Worm (Caenorhabditis elegans) whole organism, midembryonic: Measurements from ENCODE around the gene F59B10.6.

Experiments used
- T22C8.4 ChIP-seq: fragments of 200-800 bp; sonication (Bioruptor generic); IDR thresholded peaks from 2 replicates; pipeline ENCODE4 v1.3.6; 2022; ENCODE audit warnings: missing genetic modification characterization, missing compliant biosample characterization
- cog-1 ChIP-seq: sonication (generic microtip); optimal IDR thresholded peaks from 2 replicates; lab custom pipeline; 2016; ENCODE audit warnings: missing genetic modification characterization, missing compliant biosample characterization
- flt-1 ChIP-seq: fragments of 200-800 bp; sonication (Bioruptor generic); IDR thresholded peaks from 2 replicates; pipeline ENCODE4 v1.3.6; 2022; ENCODE audit warnings: missing genetic modification characterization, missing compliant biosample characterization
- klf-2 ChIP-seq: fragments of 200-800 bp; sonication (Bioruptor generic); conservative IDR thresholded peaks from 2 replicates; pipeline ENCODE4 v1.3.6; 2022; ENCODE audit warnings: missing genetic modification reagents, missing genetic modification characterization, missing compliant biosample characterization
- med-1 ChIP-seq: sonication (generic microtip); optimal IDR thresholded peaks from 2 replicates; lab custom pipeline; 2017; ENCODE audit warnings: missing genetic modification characterization, mild to moderate bottlenecking, missing compliant biosample characterization, antibody characterized with exemption, missing genetic modification reagents; ENCODE audit not compliant: insufficient read depth
- ref-1 ChIP-seq: fragments of 200-800 bp; sonication (Bioruptor generic); conservative IDR thresholded peaks from 2 replicates; pipeline ENCODE4 v1.3.6; 2022; ENCODE audit warnings: missing genetic modification reagents, missing genetic modification characterization, missing compliant biosample characterization
- tab-1 ChIP-seq: fragments of 200-800 bp; sonication (Bioruptor generic); IDR thresholded peaks from 2 replicates; pipeline ENCODE4 v1.3.6; 2022; ENCODE audit warnings: missing genetic modification characterization, missing compliant biosample characterization
- ztf-23 ChIP-seq: fragments of 200-800 bp; sonication (Bioruptor generic); IDR thresholded peaks from 2 replicates; pipeline ENCODE4 v1.3.6; 2022; ENCODE audit warnings: missing genetic modification reagents, missing genetic modification characterization, missing compliant biosample characterization
- ztf-29 ChIP-seq: fragments of 200-800 bp; sonication (Bioruptor generic); IDR thresholded peaks from 2 replicates; pipeline ENCODE4 v1.3.6; 2022; ENCODE audit warnings: missing genetic modification reagents, missing genetic modification characterization, missing compliant biosample characterization

F59B10.6 gene

ce11 chrII:10558962-10559415 lies 34.7 kb upstream of the F59B10.6 start:
- TF ChIP-seq flt-1 (0 out of 2 replicates have a peak, but pooled peaks have one; percentile 41), klf-2 (no peak), T22C8.4 (GFP tag; lab: Robert Waterston, UW) (no peak), ztf-23 (GFP tag; lab: Robert Waterston, UW) (0 out of 2 replicates have a peak, but pooled peaks have one; percentile 20), cog-1 (tag; lab: Kevin White, UChicago) (no peak), tab-1 (GFP tag; lab: Robert Waterston, UW) (no peak), ref-1 (no peak), med-1 (GFP tag; lab: Kevin White, UChicago) (no peak), ztf-29 (GFP tag; lab: Robert Waterston, UW) (no peak)

- no peak for TF ChIP-seq ztf-23 (GFP tag; lab: Robert Waterston, UW)
- TF ChIP-seq klf-2 = no peak
- no peak for TF ChIP-seq med-1 (GFP tag; lab: Kevin White, UChicago)
- TF ChIP-seq ztf-29 (GFP tag; lab: Robert Waterston, UW) = no peak
- TF ChIP-seq tab-1 (GFP tag; lab: Robert Waterston, UW) = no peak
- no peak for TF ChIP-seq ref-1
- TF ChIP-seq T22C8.4 (GFP tag; lab: Robert Waterston, UW) = no peak
- no peak for TF ChIP-seq cog-1 (tag; lab: Kevin White, UChicago)
- no peak for TF ChIP-seq flt-1
These were observed 34.1 kb upstream of the F59B10.6 start for ce11 chrII:10558345-10558744.

- TF ChIP-seq T22C8.4 (GFP tag; lab: Robert Waterston, UW) (no peak), klf-2 (no peak), ref-1 (no peak), flt-1 (no peak), ztf-29 (GFP tag; lab: Robert Waterston, UW) (no peak), ztf-23 (GFP tag; lab: Robert Waterston, UW) (no peak), cog-1 (tag; lab: Kevin White, UChicago) (no peak)
These were observed 32.9 kb upstream of the F59B10.6 start for ce11 chrII:10557206-10557574.

- TF ChIP-seq klf-2 (no peak), med-1 (GFP tag; lab: Kevin White, UChicago) (no peak), flt-1 (no peak), tab-1 (GFP tag; lab: Robert Waterston, UW) (no peak), T22C8.4 (GFP tag; lab: Robert Waterston, UW) (no peak), ztf-23 (GFP tag; lab: Robert Waterston, UW) (no peak), ztf-29 (GFP tag; lab: Robert Waterston, UW) (no peak)
These were observed 32.4 kb upstream of the F59B10.6 start for ce11 chrII:10556550-10557205.

- TF ChIP-seq flt-1 (0 out of 2 replicates have a peak, but pooled peaks have one; percentile 6), ref-1 (no peak)
These were observed 31.3 kb upstream of the F59B10.6 start for ce11 chrII:10555484-10556075.

- no peak for TF ChIP-seq klf-2
- no peak for TF ChIP-seq med-1 (GFP tag; lab: Kevin White, UChicago)
- TF ChIP-seq ztf-23 (GFP tag; lab: Robert Waterston, UW) = no peak
These were observed 30.7 kb upstream of the F59B10.6 start, which contains the start of gene mnk-1 for ce11 chrII:10554972-10555371. Gene mnk-1, minus strand, starts transcription at chrII:10555044.

ce11 chrII:10554046-10554399 lies 29.7 kb upstream of the F59B10.6 start:
- no peak for TF ChIP-seq T22C8.4 (GFP tag; lab: Robert Waterston, UW)
- TF ChIP-seq flt-1 = 0 out of 2 replicates have a peak, but pooled peaks have one; percentile 31

ce11 chrII:10553377-10554045 lies 29.2 kb upstream of the F59B10.6 start:
- TF ChIP-seq tab-1 (GFP tag; lab: Robert Waterston, UW) (0 out of 2 replicates have a peak, but pooled peaks have one; percentile 28), ztf-23 (GFP tag; lab: Robert Waterston, UW) (no peak), flt-1 (no peak)

- TF ChIP-seq med-1 (GFP tag; lab: Kevin White, UChicago) (no peak), cog-1 (tag; lab: Kevin White, UChicago) (peak; percentile 16), ztf-23 (GFP tag; lab: Robert Waterston, UW) (0 out of 2 replicates have a peak, but pooled peaks have one; percentile 57)
These were observed 27.9 kb upstream of the F59B10.6 start for ce11 chrII:10551985-10552736.
